Worm (Caenorhabditis elegans) whole organism, dauer: ENCODE results near the gene F44D12.6.
"Not testable (repeated sequence)": the region's sequence is repeated elsewhere in the genome, so short reads cannot be mapped to it uniquely, and the experiment has no call there.

Source experiments
- unc-62 ChIP-seq: sonication (generic microtip); optimal IDR thresholded peaks from 2 replicates; lab custom pipeline; 2017; ENCODE audit warnings: missing biosample characterization, missing genetic modification reagents, missing genetic modification characterization

The F44D12.6 gene

DNA sequence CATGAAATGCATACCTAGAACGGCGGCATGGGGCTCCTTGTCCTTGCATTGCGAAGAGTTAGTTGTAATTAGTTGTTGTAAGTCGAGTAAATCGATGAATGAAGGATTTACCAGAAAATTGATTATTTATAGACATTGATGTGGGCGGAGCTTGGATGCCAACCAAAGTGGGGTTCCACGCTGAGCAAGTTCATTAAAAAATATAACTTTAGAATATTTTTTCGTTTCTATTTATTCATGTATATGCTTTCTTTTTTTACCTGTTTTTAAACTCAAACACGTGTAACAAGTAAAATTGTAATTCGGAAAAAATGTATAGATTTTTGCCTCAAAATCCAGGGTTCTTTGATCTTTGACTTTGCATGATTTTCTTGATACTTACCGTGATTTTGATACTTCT lies 5.6 kb upstream of the F44D12.6 start, which contains the start of gene gipc-2:
Gene gipc-2, minus strand, starts transcription at position 101 of the 400 bp plus-strand sequence.
- TF ChIP-seq unc-62: no peak

DNA sequence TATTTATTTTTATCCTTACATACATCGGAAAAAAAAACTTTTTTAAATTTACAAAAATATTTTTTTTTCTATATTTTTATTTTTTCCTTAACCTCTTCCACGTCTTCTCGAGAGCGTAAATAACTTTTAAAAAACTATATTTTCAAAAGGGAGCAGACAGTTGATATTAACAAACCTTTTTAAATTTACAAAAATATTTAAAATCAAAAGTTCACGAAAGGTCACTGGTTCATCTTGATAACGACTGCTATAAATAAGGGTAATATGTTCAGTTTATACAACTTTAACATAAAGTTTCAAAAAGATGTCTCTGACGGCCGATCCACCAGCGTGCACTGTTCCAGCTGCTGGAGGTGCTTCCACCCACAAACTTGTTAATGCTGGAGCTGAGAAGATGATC lies 4.4 kb upstream of the F44D12.6 start, which contains the start of the genes F44D12.16 and msd-2:
Gene F44D12.16, plus strand, starts transcription at position 301 of the 400 bp plus-strand sequence.
Gene msd-2, plus strand, starts transcription at position 305 of the 400 bp plus-strand sequence.
- TF ChIP-seq unc-62: not testable (repeated sequence)

DNA sequence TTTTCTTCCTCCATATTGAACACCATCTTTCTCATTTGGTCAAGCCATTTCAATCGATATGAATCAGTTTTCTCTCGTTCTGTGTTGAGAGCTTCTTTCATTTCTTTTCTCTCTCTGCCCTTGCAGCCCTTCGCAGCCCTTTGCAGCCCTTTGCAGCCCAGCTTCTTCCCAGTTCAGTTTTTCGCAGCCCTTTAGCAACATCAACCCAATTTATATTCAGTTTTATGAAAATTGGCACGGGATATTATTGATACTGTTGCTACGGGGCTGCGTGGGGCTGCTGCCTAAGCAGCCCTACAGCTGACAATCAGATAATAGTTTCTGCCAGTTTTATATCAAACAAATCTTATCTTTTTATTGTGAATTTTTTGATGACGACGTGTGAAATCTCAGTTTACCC lies 3.8 kb downstream of the F44D12.6 start, which contains the start of gene F44D12.10:
Gene F44D12.10, minus strand, starts transcription at position 101 of the 400 bp plus-strand sequence.
- TF ChIP-seq unc-62: no peak

DNA sequence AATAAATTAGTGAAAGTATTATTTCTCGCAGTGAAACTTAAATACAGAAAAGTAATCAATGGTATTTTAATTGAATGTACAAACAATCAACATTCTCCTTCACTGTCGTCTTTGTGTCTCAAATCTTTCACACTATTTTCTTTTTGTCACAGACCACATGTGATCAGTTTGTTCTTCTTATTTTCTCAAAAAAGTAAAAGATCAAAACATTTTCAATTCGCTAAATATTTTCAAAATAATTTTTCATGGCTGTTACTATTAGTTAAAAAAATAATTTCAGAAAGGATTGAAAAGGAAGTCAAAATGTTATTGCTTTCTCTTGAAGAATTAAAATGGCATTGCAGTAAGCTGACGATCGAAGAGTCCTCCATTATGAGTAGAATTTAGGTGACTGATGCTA lies 7.7 kb downstream of the F44D12.6 start, which contains the start of gene dhs-31:
Gene dhs-31, minus strand, starts transcription at position 101 of the 400 bp plus-strand sequence.
- no peak for TF ChIP-seq unc-62

DNA sequence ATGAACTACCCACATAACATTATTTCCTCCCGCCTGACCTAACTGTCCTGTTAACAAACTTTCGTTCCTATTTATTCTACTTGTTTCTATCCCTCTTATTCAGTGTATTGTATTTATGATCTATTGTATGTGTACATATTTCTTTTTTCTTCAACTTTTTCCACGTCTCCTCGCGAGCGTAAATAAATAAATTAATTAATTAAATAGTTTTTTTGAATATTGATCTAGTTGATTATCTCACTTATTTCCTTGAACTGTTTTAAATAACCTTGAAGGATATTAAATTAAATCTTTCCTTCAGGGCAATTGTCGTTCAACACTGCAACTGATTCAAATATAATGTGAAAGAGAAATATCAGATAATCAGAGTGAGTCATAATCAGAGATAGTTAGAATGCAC lies 9.7 kb downstream of the F44D12.6 start, which contains the start of gene frk-1:
Gene frk-1, plus strand, starts transcription at position 301 of the 400 bp plus-strand sequence.
- no peak for TF ChIP-seq unc-62

DNA sequence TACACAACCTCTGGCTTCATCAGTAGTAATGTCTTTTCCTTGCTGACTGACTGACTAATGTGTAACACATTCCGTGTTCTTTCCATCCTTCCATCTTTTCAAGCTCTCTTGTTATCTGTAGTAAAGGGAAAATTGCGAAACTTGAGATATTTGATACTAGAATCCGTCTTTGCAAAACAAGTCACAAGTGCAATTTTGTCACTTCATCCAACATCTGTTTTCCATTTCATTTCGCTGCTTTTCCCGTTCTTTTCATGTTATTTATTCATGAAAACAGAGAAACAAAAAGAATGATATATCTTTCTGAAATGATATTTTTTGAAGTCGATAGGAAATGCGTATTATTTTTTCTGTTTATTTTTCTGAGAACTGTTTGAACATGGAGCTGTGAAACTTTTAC lies 12.9 kb downstream of the F44D12.6 start:
- TF ChIP-seq unc-62: no peak

DNA sequence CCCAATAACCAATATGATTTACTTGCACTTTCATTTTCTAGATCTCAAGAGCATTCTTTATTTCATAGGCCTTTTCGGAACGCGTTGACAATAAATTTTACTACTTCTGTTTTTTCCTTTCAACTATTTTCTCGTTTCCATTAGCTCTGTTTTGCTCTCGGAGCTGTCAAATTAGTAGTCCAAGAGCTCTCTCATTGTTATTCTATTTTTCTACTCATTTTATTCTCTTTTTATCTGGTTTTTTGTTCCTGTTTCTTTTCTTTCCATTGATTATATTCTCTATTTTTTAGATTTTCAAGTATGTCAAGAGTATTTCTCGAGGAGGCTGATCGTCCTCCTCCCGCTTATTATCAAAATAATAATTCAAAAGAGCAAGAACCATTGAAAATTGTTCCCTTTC lies 14.0 kb downstream of the F44D12.6 start, which contains the start of gene T04B2.3:
Gene T04B2.3, plus strand, starts transcription at position 301 of the 400 bp plus-strand sequence.
- TF ChIP-seq unc-62: no peak

DNA sequence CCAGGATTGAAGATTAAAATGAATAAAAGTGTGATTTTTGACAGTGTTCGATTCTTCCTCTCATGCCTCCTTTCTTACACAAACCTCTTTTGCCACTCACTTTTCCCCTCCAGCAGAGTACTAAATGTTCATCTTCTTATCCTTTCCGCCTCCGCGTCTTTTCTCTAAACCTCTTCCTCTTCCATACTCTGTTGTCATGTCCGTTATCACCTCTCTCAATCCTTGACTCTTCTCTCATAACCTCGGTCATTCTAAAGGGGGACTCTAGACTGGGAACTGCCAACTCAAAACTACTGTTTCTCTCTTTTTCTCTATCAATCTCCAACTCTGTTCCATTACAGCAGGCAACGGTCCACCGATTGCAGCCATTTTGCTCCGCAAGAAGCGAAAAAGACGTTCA lies 15.1 kb downstream of the F44D12.6 start:
- TF ChIP-seq unc-62: no peak

DNA sequence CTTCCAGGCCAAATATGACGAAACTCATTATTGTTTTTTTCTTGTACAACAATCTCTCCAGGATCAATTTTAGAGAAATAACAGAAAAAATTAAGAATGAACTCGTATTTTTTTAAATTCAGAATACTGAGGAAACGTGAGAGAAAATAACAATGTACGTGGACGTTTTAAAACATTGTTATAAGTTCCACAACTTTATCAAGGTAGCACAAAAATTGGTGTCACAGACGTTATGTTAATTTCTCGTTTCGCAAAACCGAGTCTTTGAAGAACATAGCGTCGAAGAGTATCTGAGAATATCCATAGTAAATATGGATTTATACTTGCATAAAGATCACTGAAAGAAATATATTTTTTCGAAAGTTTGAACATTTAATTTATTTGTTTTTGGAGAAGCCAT lies 17.9 kb downstream of the F44D12.6 start, which contains the start of gene T04B2.8:
Gene T04B2.8, minus strand, starts transcription at position 101 of the 400 bp plus-strand sequence.
- TF ChIP-seq unc-62: no peak

DNA sequence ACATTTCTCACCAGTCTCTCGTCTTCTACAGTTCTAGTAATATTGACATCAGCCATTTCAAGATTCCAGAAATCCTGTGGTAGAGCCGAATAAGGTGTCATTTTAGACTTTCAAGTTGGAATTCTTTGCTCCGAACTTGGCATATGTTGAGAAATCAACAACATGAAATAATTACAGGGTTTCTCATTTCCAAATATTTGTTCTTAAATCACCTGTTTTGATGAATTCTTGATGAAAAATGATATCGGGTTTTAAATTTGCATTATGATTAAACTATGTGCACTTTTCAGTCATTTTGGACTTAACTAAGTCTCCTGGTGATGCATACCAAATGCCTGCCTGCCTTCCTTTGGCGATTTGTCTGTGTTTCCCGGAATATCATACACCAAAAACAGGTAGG lies 20.4 kb downstream of the F44D12.6 start, which contains the start of gene srv-12:
Gene srv-12, minus strand, starts transcription at position 101 of the 400 bp plus-strand sequence.
- no peak for TF ChIP-seq unc-62

DNA sequence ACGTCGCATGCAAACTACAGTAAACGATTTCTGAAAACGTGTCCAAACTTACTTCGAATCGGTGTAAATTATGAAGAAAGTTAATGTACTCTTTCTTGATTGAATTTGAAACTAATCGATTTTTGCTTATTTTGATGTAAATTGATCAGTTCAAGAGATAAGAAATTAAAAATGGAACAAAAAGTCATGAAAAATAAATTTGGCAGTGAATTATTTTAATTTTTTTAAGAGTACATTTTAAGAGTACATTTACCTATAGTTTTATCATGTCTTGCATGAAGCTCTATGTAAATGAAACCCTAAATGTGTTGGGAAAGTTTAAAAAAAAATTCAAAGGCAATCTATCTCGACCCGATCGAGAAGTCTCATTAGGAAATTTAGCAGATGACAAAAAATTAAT lies 23.0 kb downstream of the F44D12.6 start, which contains the start of gene T04B2.7:
Gene T04B2.7, minus strand, starts transcription at position 101 of the 400 bp plus-strand sequence.
- TF ChIP-seq unc-62: no peak

DNA sequence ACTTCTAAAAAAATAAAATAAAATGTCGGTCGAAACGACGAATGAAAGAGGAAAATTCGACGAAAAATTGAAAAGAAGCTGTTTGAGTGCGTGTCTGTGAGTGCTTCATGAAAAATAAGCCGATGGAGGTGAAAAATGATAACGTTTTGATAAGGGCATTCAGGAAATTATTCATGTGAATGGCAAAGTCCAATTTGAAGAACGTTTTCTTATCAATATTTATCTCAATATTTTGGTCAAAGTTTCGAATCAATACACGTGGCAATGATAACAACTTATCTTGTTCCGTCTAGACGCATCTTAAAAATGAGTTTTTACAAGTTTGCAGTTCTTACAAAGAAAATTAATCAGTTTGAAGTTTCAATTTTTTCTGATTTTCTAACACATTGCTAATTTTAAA lies 26.0 kb downstream of the F44D12.6 start:
- no peak for TF ChIP-seq unc-62

DNA sequence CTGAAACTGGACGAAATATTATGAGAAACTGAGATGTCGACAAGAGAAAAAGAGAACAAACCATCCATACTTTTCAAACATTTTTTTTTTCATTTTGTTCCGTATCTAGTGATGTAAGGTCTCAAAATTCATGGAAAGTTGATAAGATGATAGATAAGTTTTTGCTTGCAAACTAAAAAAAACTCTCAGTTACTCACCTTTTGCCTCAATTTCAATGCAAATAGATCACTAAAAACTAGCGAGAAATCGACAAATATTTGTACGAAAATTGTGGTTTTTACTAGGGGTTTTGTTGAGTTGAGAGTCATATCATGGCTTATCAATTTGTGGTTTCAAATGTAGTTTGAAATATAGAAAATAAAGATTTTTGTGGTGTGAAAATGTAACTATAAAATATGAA lies 27.6 kb downstream of the F44D12.6 start:
- no peak for TF ChIP-seq unc-62

DNA sequence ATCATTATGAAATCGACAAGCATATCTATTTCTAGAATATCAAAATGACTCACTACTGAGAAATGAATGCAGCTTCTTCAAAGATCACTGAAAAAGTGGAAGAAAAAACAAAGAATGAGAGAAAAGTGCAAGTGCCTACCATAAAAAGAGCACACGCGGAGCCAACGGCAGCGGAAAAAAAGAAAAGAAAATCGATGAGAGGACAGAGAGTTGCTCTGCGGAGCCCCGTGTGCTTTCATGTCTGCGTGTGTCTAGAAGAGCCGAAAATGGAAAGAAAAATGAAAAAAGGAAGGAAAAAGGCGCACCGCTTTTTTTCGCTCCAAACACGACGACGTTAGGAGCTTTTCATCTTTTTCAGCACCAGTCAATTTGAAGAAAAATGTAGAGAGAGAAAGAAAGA lies 29.6 kb downstream of the F44D12.6 start, which contains the start of gene ipla-7:
Gene ipla-7, minus strand, starts transcription at position 122 of the 400 bp plus-strand sequence.
- no peak for TF ChIP-seq unc-62

DNA sequence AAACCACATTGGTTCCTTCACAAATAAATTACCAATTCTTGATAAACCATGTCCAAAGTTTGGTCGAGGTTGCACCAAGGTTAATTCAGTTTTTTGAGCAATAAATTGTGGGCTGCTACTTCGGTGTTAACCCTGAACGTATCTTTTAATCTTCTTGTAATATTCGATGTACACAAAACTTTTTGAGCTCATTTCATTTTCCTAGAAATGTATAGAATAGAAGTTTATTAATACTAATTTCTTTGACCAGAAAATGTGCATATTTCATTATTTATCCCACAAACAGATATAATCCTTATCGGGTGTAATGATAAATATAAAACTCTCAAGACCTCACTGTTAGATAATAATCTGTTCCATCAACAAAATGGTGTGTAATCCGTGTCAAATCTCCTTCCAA lies 30.8 kb downstream of the F44D12.6 start:
- no peak for TF ChIP-seq unc-62

DNA sequence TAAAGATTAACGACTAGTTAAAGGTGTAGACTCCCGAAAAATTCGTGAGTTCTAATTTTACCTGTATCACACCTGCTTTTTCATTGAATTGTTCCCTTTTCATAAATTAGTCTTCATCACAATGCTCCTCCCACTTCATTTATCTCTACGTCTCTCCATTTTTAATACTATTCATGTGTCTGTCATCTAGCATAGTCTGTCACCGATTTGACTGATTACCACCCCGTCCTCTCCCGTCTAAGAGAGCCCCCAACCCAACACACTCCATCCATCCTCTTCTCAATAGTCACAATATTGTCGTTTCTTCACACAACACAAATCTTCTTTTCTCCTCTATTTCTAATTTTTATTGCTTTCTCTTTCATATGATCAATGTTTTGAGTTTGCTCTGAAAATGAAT lies 32.0 kb downstream of the F44D12.6 start:
- TF ChIP-seq unc-62: no peak

DNA sequence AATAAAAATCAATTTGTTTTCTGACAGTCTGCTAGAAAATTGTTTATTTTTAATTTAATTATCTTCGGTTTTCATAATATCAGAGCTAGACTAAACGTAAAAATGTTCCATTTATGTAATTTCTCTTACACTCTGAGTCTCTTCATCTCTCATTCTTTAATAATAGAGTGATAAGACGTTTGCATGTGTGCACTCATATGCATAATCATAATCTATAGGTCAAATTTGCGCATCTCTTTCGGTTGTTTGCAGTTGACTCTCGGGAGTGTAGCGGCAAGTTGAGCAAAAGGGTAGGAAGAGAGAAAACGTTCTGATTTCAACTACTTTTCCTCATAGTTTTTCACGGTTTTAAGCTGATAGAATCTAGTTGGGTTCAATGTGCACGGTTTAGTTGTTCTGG lies 33.3 kb downstream of the F44D12.6 start:
- no peak for TF ChIP-seq unc-62

DNA sequence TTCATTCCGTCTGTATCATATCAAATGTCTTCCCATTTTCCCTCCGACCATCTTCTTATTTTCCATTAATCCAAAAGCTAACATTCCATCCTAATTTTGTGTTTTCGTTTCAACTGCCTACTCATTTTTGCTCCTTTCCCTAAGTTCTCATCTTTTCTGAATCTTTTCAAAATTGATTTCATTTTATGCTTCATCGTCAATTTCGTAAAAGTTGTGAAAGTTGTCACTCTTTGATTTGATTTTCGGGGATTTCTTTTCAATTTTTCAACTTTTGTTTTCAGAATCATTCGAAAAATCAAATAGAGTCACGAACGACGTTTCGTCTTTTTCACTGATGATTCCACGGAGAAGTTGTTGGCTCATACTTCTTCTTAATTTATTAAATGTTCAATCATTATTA lies 34.4 kb downstream of the F44D12.6 start, which contains the start of gene cwn-2:
Gene cwn-2, plus strand, starts transcription at position 276 of the 400 bp plus-strand sequence.
- no peak for TF ChIP-seq unc-62
